Worm (Caenorhabditis elegans) whole organism, mixed stage, embryonic: ENCODE measurements around the gene Y56A3A.28.

Experiments used
- ces-1 ChIP-seq: fragments of 150-350 bp; optimal IDR thresholded peaks from 2 replicates; lab custom pipeline; 2014; ENCODE audit warnings: missing biosample characterization, missing genetic modification reagents, missing genetic modification characterization
- elt-1 ChIP-seq: sonication (generic microtip); optimal IDR thresholded peaks from 2 replicates; lab custom pipeline; 2017; ENCODE audit warnings: missing genetic modification characterization, mild to moderate bottlenecking, missing compliant biosample characterization, antibody characterized with exemption, moderate library complexity, borderline replicate concordance; ENCODE audit not compliant: insufficient read depth
- flh-1 ChIP-seq: fragments of 200-800 bp; sonication (Bioruptor generic); optimal IDR thresholded peaks from 2 replicates; lab custom pipeline; 2018; ENCODE audit warnings: mild to moderate bottlenecking, missing genetic modification characterization, moderate library complexity, missing compliant biosample characterization
- lin-13 ChIP-seq: fragments of 150-350 bp; optimal IDR thresholded peaks from 2 replicates; lab custom pipeline; 2014; ENCODE audit warnings: missing biosample characterization, missing genetic modification characterization
- lin-32 ChIP-seq: fragments of 200-800 bp; sonication (Bioruptor generic); optimal IDR thresholded peaks from 2 replicates; lab custom pipeline; 2018; ENCODE audit warnings: mild to moderate bottlenecking, missing genetic modification characterization, missing compliant biosample characterization
- nhr-12 ChIP-seq: fragments of 150-350 bp; optimal IDR thresholded peaks from 2 replicates; lab custom pipeline; 2014; ENCODE audit warnings: missing biosample characterization, missing genetic modification characterization
- nhr-76 ChIP-seq: sonication (generic microtip); optimal IDR thresholded peaks from 2 replicates; lab custom pipeline; 2017; ENCODE audit warnings: missing biosample characterization, missing genetic modification characterization
- snpc-4 ChIP-seq: fragments of 150-350 bp; optimal IDR thresholded peaks from 2 replicates; lab custom pipeline; 2014; ENCODE audit warnings: missing biosample characterization, missing genetic modification characterization

DNA sequence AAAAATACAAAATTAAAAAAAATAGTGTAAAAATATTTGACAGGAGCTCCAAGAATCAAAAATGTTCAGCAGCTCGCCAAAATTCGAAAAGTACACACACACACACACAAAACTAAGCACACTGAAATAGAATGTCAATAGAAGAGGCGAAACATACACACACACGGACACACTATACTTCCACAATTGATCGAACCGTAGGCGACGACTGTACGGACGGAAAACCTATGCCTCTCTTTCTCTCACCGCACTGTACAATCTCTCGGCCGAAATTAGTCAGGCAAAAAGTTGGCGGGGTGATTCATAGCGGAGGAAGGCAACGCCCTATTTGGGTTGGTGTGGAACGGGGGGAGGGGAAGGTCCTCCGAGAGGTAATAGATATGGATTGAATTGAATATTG lies 23.6 kb downstream of the Y56A3A.28 start:
- TF ChIP-seq snpc-4 (tag; lab: Kevin White, UChicago) (no peak), ces-1 (GFP tag; lab: Kevin White, UChicago) (no peak), lin-32 (no peak), lin-13 (tag; lab: Kevin White, UChicago) (no peak), nhr-12 (no peak), flh-1 (GFP tag; lab: Kevin White, UChicago) (no peak), nhr-76 (tag; lab: Kevin White, UChicago) (no peak), elt-1 (tag; lab: Kevin White, UChicago) (no peak)
